Fruit fly (Drosophila melanogaster) S2 (cell line): ENCODE measurements around the gene kay.

Experiments
- CG8478 ChIP-seq: fragments of >200 bp; optimal IDR thresholded peaks from 2 replicates; lab custom pipeline; 2018
- CTCF ChIP-seq, 2 experiments: fragments of >200 bp; optimal IDR thresholded peaks; 2 replicates each; lab custom pipeline; 2018

Gene kay

dm6 chr3R:29816266-29816665 is 50.5 kb downstream of the kay start, which contains the start of gene Vps16B:
Vps16B (minus strand) TSS chr3R:29816451.
- TF ChIP-seq CG8478 (lab: Kevin White, UChicago) (no peak), CTCF (optimal IDR thresholded peaks at IDR 0.05; lab: Kevin White, UChicago) (no peak)

- TF ChIP-seq CTCF (optimal IDR thresholded peaks at IDR 0.05; lab: Kevin White, UChicago): no peak
- no peak for TF ChIP-seq CG8478 (lab: Kevin White, UChicago)
These were observed 51.9 kb downstream of the kay start, which contains the start of gene CG7829 for dm6 chr3R:29817664-29818063. CG7829 (minus strand) TSS chr3R:29817764.

- TF ChIP-seq CTCF (optimal IDR thresholded peaks at IDR 0.05; lab: Kevin White, UChicago) (no peak), CG8478 (lab: Kevin White, UChicago) (no peak)
These were observed 52.9 kb downstream of the kay start, which contains the start of gene neo for dm6 chr3R:29818434-29819268. neo (plus strand) TSS chr3R:29819131.

- TF ChIP-seq CG8478 (lab: Kevin White, UChicago): no peak
- no peak for TF ChIP-seq CTCF (optimal IDR thresholded peaks at IDR 0.05; lab: Kevin White, UChicago)
These were observed 63.5 kb downstream of the kay start for dm6 chr3R:29829228-29829786.

- TF ChIP-seq CG8478 (lab: Kevin White, UChicago) (no peak), CTCF (optimal IDR thresholded peaks at IDR 0.05; lab: Kevin White, UChicago) (no peak)
These were observed 65.1 kb downstream of the kay start for dm6 chr3R:29830925-29831324.

dm6 chr3R:29834759-29835709 is 69.2 kb downstream of the kay start, which contains the start of gene Atg16:
Atg16 (minus strand) TSS chr3R:29835101.
- TF ChIP-seq CG8478 (lab: Kevin White, UChicago) (no peak), CTCF (optimal IDR thresholded peaks at IDR 0.05; lab: Kevin White, UChicago) (no peak)

- TF ChIP-seq CG8478 (lab: Kevin White, UChicago): no peak
- TF ChIP-seq CTCF (optimal IDR thresholded peaks at IDR 0.05; lab: Kevin White, UChicago): no peak
These were observed 69.9 kb downstream of the kay start, which contains the start of gene Prtl99C for dm6 chr3R:29835710-29836049. Prtl99C (plus strand) TSS chr3R:29835950.

dm6 chr3R:29836188-29836587 is 70.4 kb downstream of the kay start, which contains the start of gene CG42592:
CG42592 (minus strand) TSS chr3R:29836288.
- TF ChIP-seq CG8478 (lab: Kevin White, UChicago) (no peak), CTCF (optimal IDR thresholded peaks at IDR 0.05; lab: Kevin White, UChicago) (no peak)

- TF ChIP-seq CG8478 (lab: Kevin White, UChicago) (no peak), CTCF (optimal IDR thresholded peaks at IDR 0.05; lab: Kevin White, UChicago) (no peak)
These were observed 72.0 kb downstream of the kay start for dm6 chr3R:29837771-29838170.

dm6 chr3R:29838751-29839150 is 73.0 kb downstream of the kay start:
- no peak for TF ChIP-seq CTCF (optimal IDR thresholded peaks at IDR 0.05; lab: Kevin White, UChicago)
- no peak for TF ChIP-seq CG8478 (lab: Kevin White, UChicago)

- TF ChIP-seq CTCF (optimal IDR thresholded peaks at IDR 0.05; lab: Kevin White, UChicago) (no peak), CG8478 (lab: Kevin White, UChicago) (no peak)
These were observed 74.0 kb downstream of the kay start for dm6 chr3R:29839707-29840311.

dm6 chr3R:29841293-29841791 is 75.5 kb downstream of the kay start, which contains the start of gene Cad99C:
Cad99C (plus strand) TSS chr3R:29841657.
- TF ChIP-seq CG8478 (lab: Kevin White, UChicago): no peak
